Worm (Caenorhabditis elegans) whole organism, mixed stage, embryonic: ENCODE results near the gene C16C8.27.

ENCODE experiments used
- lsy-2 ChIP-seq: fragments of 150-350 bp; optimal IDR thresholded peaks from 2 replicates; lab custom pipeline; 2014; ENCODE audit warnings: missing biosample characterization, missing genetic modification characterization
- mab-5 ChIP-seq: fragments of 150-350 bp; optimal IDR thresholded peaks from 2 replicates; lab custom pipeline; 2014; ENCODE audit warnings: missing biosample characterization, missing genetic modification characterization
- mep-1 ChIP-seq: fragments of 150-350 bp; optimal IDR thresholded peaks from 2 replicates; lab custom pipeline; 2017; ENCODE audit warnings: missing biosample characterization, missing genetic modification reagents, missing genetic modification characterization, inconsistent platforms
- nhr-28 ChIP-seq: fragments of 150-350 bp; optimal IDR thresholded peaks from 2 replicates; lab custom pipeline; 2014; ENCODE audit warnings: missing biosample characterization, missing genetic modification characterization
- pha-4 ChIP-seq: fragments of 150-350 bp; optimal IDR thresholded peaks from 2 replicates; lab custom pipeline; 2018; ENCODE audit warnings: missing biosample characterization, missing genetic modification reagents, missing genetic modification characterization
- unc-62 ChIP-seq: fragments of 150-350 bp; optimal IDR thresholded peaks from 2 replicates; lab custom pipeline; 2014; ENCODE audit warnings: missing biosample characterization, missing genetic modification reagents, missing genetic modification characterization

DNA sequence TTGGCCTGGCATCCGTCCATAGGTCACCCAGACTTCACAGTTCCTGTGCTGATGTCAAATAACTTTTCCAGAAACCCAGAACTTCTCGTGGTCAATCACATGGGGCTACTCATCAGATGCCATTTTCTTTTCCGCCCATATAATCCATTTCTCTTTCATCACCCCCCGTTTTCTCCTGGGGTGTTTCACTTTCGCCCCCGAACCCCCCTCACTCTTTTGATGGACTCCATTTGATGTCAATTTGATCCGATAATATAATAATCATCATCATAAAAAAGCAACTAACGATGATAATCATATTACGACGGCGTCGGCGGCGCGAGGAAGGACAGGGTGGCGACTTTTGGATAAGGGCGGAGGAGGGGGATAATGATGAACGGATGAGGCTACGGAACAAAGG is 3.2 kb upstream of the C16C8.27 start:
- TF ChIP-seq mab-5 (tag; lab: Kevin White, UChicago): no peak
- TF ChIP-seq unc-62 (GFP tag; lab: Kevin White, UChicago): no peak
- TF ChIP-seq lsy-2 (tag; lab: Kevin White, UChicago): no peak
- TF ChIP-seq nhr-28 (tag; lab: Kevin White, UChicago): no peak
- TF ChIP-seq mep-1: no peak
- TF ChIP-seq pha-4: no peak
